Worm (Caenorhabditis elegans): ENCODE results near the gene metl-18.

DNA sequence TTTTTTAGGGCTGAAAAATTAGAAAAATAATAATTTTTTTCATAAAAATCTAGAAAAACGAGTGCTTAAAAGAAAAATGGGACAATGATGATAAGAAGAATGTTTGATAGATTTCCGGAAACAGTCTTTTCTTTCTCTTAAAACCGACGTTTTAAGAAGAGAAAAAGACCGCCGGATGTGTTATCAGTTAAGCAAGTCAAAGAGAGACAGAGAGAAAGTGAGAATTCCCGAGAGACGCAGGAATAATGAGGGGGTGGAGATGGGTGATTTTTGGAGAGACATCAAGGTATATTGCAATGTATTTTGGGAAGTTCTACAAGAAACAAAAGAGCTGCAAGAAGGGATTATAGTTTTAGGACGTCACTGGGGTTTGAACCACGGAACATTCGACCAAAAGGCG lies 50.0 kb downstream of the metl-18 start, which contains the start of gene C34C12.9:
- TF ChIP-seq unc-62 (GFP tag; optimal IDR thresholded peaks at IDR 0.05) (no peak), elt-3 (tag; optimal IDR thresholded peaks at IDR 0.05) (no peak), ces-1 (GFP tag; optimal IDR thresholded peaks at IDR 0.05) (no peak), snpc-4 (tag; optimal IDR thresholded peaks at IDR 0.05) (no peak), nhr-28 (tag; optimal IDR thresholded peaks at IDR 0.05) (no peak), bed-3 (GFP tag; optimal IDR thresholded peaks at IDR 0.05) (no peak), elt-1 (tag; optimal IDR thresholded peaks at IDR 0.05; ENCODE audit: borderline replicate concordance, insufficient read depth) (no peak), ceh-39 (tag; optimal IDR thresholded peaks at IDR 0.05) (no peak)

Data from whole organism, mixed stage, embryonic.